Worm (Caenorhabditis elegans): Measurements from ENCODE around the gene Y46G5A.39.
A peak's percentile ranks its signal among the peaks of the same experiment; 100 is the strongest.
"Not testable (repeated sequence)": the region's sequence is repeated elsewhere in the genome, so short reads cannot be mapped to it uniquely, and the experiment has no call there.

- TF ChIP-seq mab-5 (tag; optimal IDR thresholded peaks at IDR 0.05); unc-39 (tag; optimal IDR thresholded peaks at IDR 0.05); lsy-2 (tag; optimal IDR thresholded peaks at IDR 0.05); unc-62 (GFP tag; optimal IDR thresholded peaks at IDR 0.05); nhr-28 (tag; optimal IDR thresholded peaks at IDR 0.05); blmp-1 (tag; optimal IDR thresholded peaks at IDR 0.05); ceh-39 (tag; optimal IDR thresholded peaks at IDR 0.05); nhr-237 (tag; optimal IDR thresholded peaks at IDR 0.05); ceh-83 (GFP tag; optimal IDR thresholded peaks at IDR 0.05); snpc-4 (tag; optimal IDR thresholded peaks at IDR 0.05); elt-1 (tag; optimal IDR thresholded peaks at IDR 0.05; ENCODE audit: borderline replicate concordance, insufficient read depth); ces-1 (GFP tag; optimal IDR thresholded peaks at IDR 0.05); ztf-11 (tag; optimal IDR thresholded peaks at IDR 0.05): not testable (repeated sequence)
- TF ChIP-seq lin-13 (tag; optimal IDR thresholded peaks at IDR 0.05), result peak; percentile 70
Measured at ce11 chrII:12778374-12778773, 24.7 kb upstream of the Y46G5A.39 start.

Measured in whole organism, mixed stage, embryonic.